Worm (Caenorhabditis elegans) whole organism, L2 larva: Measurements from ENCODE around the gene T19C3.7.

Experiments
- C34F6.9 ChIP-seq: fragments of 150-350 bp; optimal IDR thresholded peaks from 2 replicates; lab custom pipeline; 2014; ENCODE audit warnings: missing biosample characterization, missing genetic modification characterization
- F13H6.1 ChIP-seq: sonication (generic microtip); optimal IDR thresholded peaks from 2 replicates; lab custom pipeline; 2016; ENCODE audit warnings: missing genetic modification characterization, missing compliant biosample characterization
- R02D3.7 ChIP-seq: fragments of 150-350 bp; optimal IDR thresholded peaks from 2 replicates; lab custom pipeline; 2014; ENCODE audit warnings: missing biosample characterization, missing genetic modification characterization
- Y55F3AM.14 ChIP-seq: fragments of 200-800 bp; sonication (Bioruptor generic); optimal IDR thresholded peaks from 2 replicates; lab custom pipeline; 2018; ENCODE audit warnings: mild to moderate bottlenecking, missing genetic modification characterization, missing compliant biosample characterization
- ZK546.5 ChIP-seq: sonication (generic microtip); optimal IDR thresholded peaks from 2 replicates; lab custom pipeline; 2017; ENCODE audit warnings: missing biosample characterization, missing genetic modification characterization
- alr-1 ChIP-seq: fragments of 150-350 bp; optimal IDR thresholded peaks from 2 replicates; lab custom pipeline; 2014; ENCODE audit warnings: missing biosample characterization, missing genetic modification characterization
- aly-2 ChIP-seq: fragments of 150-350 bp; optimal IDR thresholded peaks from 2 replicates; lab custom pipeline; 2014; ENCODE audit warnings: missing biosample characterization, missing genetic modification characterization
- ama-1 ChIP-seq: fragments of 150-350 bp; optimal IDR thresholded peaks from 2 replicates; lab custom pipeline; 2018; ENCODE audit warnings: inconsistent platforms
- blmp-1 ChIP-seq: sonication (generic microtip); optimal IDR thresholded peaks from 2 replicates; lab custom pipeline; 2017; ENCODE audit warnings: missing genetic modification characterization, mild to moderate bottlenecking, missing compliant biosample characterization, antibody characterized with exemption, moderate library complexity; ENCODE audit not compliant: insufficient read depth
- crh-2 ChIP-seq: sonication (generic microtip); optimal IDR thresholded peaks from 2 replicates; lab custom pipeline; 2017; ENCODE audit warnings: missing biosample characterization, missing genetic modification characterization
- egl-27 ChIP-seq: sonication (generic microtip); optimal IDR thresholded peaks from 3 replicates; lab custom pipeline; 2017; ENCODE audit warnings: missing biosample characterization, missing genetic modification reagents, missing genetic modification characterization
- elt-1 ChIP-seq: fragments of 150-350 bp; optimal IDR thresholded peaks from 2 replicates; lab custom pipeline; 2014; ENCODE audit warnings: missing biosample characterization, missing genetic modification characterization
- fos-1 ChIP-seq: fragments of 150-350 bp; optimal IDR thresholded peaks from 2 replicates; lab custom pipeline; 2014; ENCODE audit warnings: missing biosample characterization, missing genetic modification characterization
- gmeb-1 ChIP-seq: fragments of 150-350 bp; optimal IDR thresholded peaks from 2 replicates; lab custom pipeline; 2014; ENCODE audit warnings: missing biosample characterization, missing genetic modification characterization
- lin-11 ChIP-seq: fragments of 150-350 bp; sonication (generic microtip); optimal IDR thresholded peaks from 2 replicates; lab custom pipeline; 2014; ENCODE audit warnings: missing biosample characterization, missing genetic modification characterization, inconsistent platforms, mixed read lengths
- lin-13 ChIP-seq: fragments of 150-350 bp; optimal IDR thresholded peaks from 2 replicates; lab custom pipeline; 2014; ENCODE audit warnings: missing biosample characterization, missing genetic modification reagents, missing genetic modification characterization
- lin-39 ChIP-seq: fragments of 150-350 bp; optimal IDR thresholded peaks from 2 replicates; lab custom pipeline; 2014; ENCODE audit warnings: missing biosample characterization, missing genetic modification reagents, missing genetic modification characterization
- lsy-2 ChIP-seq, 2 experiments: fragments of 150-350 bp in 1 of 2; sonication (generic microtip) in 1 of 2; optimal IDR thresholded peaks; 2 replicates each; lab custom pipeline; 2014 to 2017; ENCODE audit warnings: missing biosample characterization in 2 of 2, missing genetic modification characterization in 2 of 2
- mab-5 ChIP-seq: fragments of 150-350 bp; optimal IDR thresholded peaks from 2 replicates; lab custom pipeline; 2014; ENCODE audit warnings: missing biosample characterization, missing genetic modification characterization
- mbf-1 ChIP-seq: sonication (generic microtip); optimal IDR thresholded peaks from 2 replicates; lab custom pipeline; 2017; ENCODE audit warnings: missing biosample characterization, missing genetic modification characterization
- mdl-1 ChIP-seq, 2 experiments: fragments of 150-350 bp in 1 of 2; sonication (generic microtip) in 1 of 2; optimal IDR thresholded peaks; 2 replicates each; lab custom pipeline; 2017; ENCODE audit warnings: missing biosample characterization in 2 of 2, missing genetic modification characterization in 2 of 2
- nhr-10 ChIP-seq: sonication (generic microtip); optimal IDR thresholded peaks from 2 replicates; lab custom pipeline; 2017; ENCODE audit warnings: missing biosample characterization, missing genetic modification characterization
- nhr-11 ChIP-seq: fragments of 150-350 bp; optimal IDR thresholded peaks from 2 replicates; lab custom pipeline; 2014; ENCODE audit warnings: missing biosample characterization, missing genetic modification characterization
- nhr-12 ChIP-seq: fragments of 150-350 bp; optimal IDR thresholded peaks from 2 replicates; lab custom pipeline; 2014; ENCODE audit warnings: missing biosample characterization, missing genetic modification characterization
- nhr-129 ChIP-seq: fragments of 150-350 bp; optimal IDR thresholded peaks from 2 replicates; lab custom pipeline; 2014; ENCODE audit warnings: missing biosample characterization, missing genetic modification characterization
- nhr-21 ChIP-seq: fragments of 150-350 bp; optimal IDR thresholded peaks from 2 replicates; lab custom pipeline; 2014; ENCODE audit warnings: missing biosample characterization, missing genetic modification characterization
- nhr-23 ChIP-seq: fragments of 150-350 bp; optimal IDR thresholded peaks from 2 replicates; lab custom pipeline; 2014; ENCODE audit warnings: missing biosample characterization, missing genetic modification reagents, missing genetic modification characterization
- nhr-25 ChIP-seq: fragments of 150-350 bp; sonication (generic microtip); optimal IDR thresholded peaks from 3 replicates; lab custom pipeline; 2014; ENCODE audit warnings: missing biosample characterization, missing genetic modification characterization
- nhr-6 ChIP-seq: fragments of 150-350 bp; optimal IDR thresholded peaks from 2 replicates; lab custom pipeline; 2014; ENCODE audit warnings: missing biosample characterization, missing genetic modification characterization
- nhr-77 ChIP-seq: fragments of 150-350 bp; optimal IDR thresholded peaks from 2 replicates; lab custom pipeline; 2014; ENCODE audit warnings: missing biosample characterization, missing genetic modification characterization
- peb-1 ChIP-seq: fragments of 150-350 bp; optimal IDR thresholded peaks from 2 replicates; lab custom pipeline; 2014; ENCODE audit warnings: missing biosample characterization, missing genetic modification characterization
- sem-4 ChIP-seq: fragments of 150-350 bp; optimal IDR thresholded peaks from 2 replicates; lab custom pipeline; 2014; ENCODE audit warnings: missing biosample characterization, missing genetic modification reagents, missing genetic modification characterization
- skn-1 ChIP-seq: sonication (generic microtip); optimal IDR thresholded peaks from 2 replicates; lab custom pipeline; 2017; ENCODE audit warnings: missing biosample characterization, missing genetic modification characterization
- sma-3 ChIP-seq: sonication (generic microtip); optimal IDR thresholded peaks from 2 replicates; lab custom pipeline; 2016; ENCODE audit warnings: missing genetic modification reagents, missing genetic modification characterization, missing compliant biosample characterization
- sma-9 ChIP-seq, 2 experiments: fragments of 150-350 bp in 1 of 2; sonication (generic microtip) in 1 of 2; optimal IDR thresholded peaks; 2 replicates each; lab custom pipeline; 2014 to 2016; ENCODE audit warnings: missing genetic modification characterization in 2 of 2, mild to moderate bottlenecking in 1 of 2, missing biosample characterization in 1 of 2, missing compliant biosample characterization in 1 of 2, missing genetic modification reagents in 1 of 2, moderate library complexity in 1 of 2
- snpc-4 ChIP-seq: fragments of 150-350 bp; optimal IDR thresholded peaks from 2 replicates; lab custom pipeline; 2014; ENCODE audit warnings: missing biosample characterization, missing genetic modification characterization
- unc-39 ChIP-seq: fragments of 150-350 bp; optimal IDR thresholded peaks from 2 replicates; lab custom pipeline; 2014; ENCODE audit warnings: missing biosample characterization, missing genetic modification characterization
- unc-55 ChIP-seq: fragments of 150-350 bp; sonication (generic microtip); optimal IDR thresholded peaks from 3 replicates; lab custom pipeline; 2014; ENCODE audit warnings: missing biosample characterization, missing genetic modification reagents, missing genetic modification characterization
- unc-62 ChIP-seq: fragments of 150-350 bp; optimal IDR thresholded peaks from 2 replicates; lab custom pipeline; 2014; ENCODE audit warnings: missing biosample characterization, missing genetic modification reagents, missing genetic modification characterization
- zag-1 ChIP-seq: fragments of 150-350 bp; optimal IDR thresholded peaks from 2 replicates; lab custom pipeline; 2014; ENCODE audit warnings: missing biosample characterization, missing genetic modification characterization
- ztf-1 ChIP-seq: fragments of 200-800 bp; sonication (Bioruptor generic); conservative IDR thresholded peaks from 2 replicates; pipeline ENCODE4 v1.3.6; 2022; ENCODE audit warnings: missing genetic modification characterization, missing compliant biosample characterization
- ztf-11 ChIP-seq: sonication (generic microtip); optimal IDR thresholded peaks from 2 replicates; lab custom pipeline; 2017; ENCODE audit warnings: missing biosample characterization, missing genetic modification characterization
- ztf-4 ChIP-seq: fragments of 150-350 bp; optimal IDR thresholded peaks from 2 replicates; lab custom pipeline; 2014; ENCODE audit warnings: missing biosample characterization, missing genetic modification characterization

T19C3.7 gene

DNA sequence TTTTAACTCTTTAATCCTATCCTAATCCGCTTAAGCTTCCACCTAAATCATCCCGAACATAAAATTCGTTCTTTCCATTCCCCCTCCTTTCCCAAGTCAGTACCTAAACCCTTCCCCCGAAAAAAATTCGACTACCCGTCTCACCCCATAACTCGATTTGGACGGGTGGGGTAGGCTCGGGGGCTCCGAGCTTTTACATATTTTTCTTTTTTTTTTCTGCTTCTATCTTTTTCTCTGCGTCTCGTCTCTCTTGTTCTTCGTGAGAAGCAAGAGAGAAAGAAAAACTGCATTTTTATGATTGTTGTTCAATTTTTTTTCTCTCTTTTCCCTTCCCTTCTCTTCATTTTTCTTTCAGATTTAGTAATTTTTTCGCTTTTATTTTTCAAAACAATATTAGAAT, 39.4 kb upstream of the T19C3.7 start:
- TF ChIP-seq skn-1 (tag; lab: Kevin White, UChicago) (no peak), unc-55 (peak; percentile 27), lsy-2 (tag; optimal IDR thresholded peaks at IDR 0.05; lab: Kevin White, UChicago) (peak in 1 of 2 experiments; percentile 20), nhr-6 (tag; lab: Kevin White, UChicago) (no peak), F13H6.1 (tag; lab: Kevin White, UChicago) (peak; percentile 21), C34F6.9 (tag; lab: Kevin White, UChicago) (peak; percentile 60)

DNA sequence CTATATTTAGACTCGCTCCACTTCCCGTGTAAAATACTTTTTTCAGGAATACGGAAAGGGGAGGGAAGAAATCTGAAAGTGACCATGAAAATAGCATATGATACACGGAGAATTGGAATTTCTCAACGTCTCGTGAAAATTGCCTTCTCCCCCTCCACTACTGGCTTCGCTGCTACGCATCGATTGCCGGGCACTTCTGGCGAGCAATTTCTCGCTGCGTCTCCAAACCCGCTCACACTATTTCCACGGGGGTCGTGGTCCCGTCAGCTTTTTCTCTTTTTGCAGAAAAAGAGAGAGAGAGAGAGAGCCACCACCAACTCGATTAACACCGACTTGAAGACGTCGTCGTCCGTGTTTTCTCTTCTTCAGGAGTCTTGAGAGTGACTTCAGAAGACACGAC, 35.0 kb upstream of the T19C3.7 start:
- TF ChIP-seq Y55F3AM.14 (GFP tag; lab: Kevin White, UChicago) (peak; percentile 34), lsy-2 (tag; optimal IDR thresholded peaks at IDR 0.05; lab: Kevin White, UChicago) (peak; percentile 45 to 68), unc-39 (tag; lab: Kevin White, UChicago) (no peak), C34F6.9 (tag; lab: Kevin White, UChicago) (peak; percentile 73), lin-39 (tag; lab: Kevin White, UChicago) (no peak), R02D3.7 (tag; lab: Kevin White, UChicago) (no peak), crh-2 (tag; lab: Kevin White, UChicago) (peak; percentile 63), elt-1 (tag; lab: Kevin White, UChicago) (no peak), sma-9 (GFP tag; optimal IDR thresholded peaks at IDR 0.05; lab: Kevin White, UChicago) (peak; percentile 46), sma-9 (tag; optimal IDR thresholded peaks at IDR 0.05; lab: Kevin White, UChicago) (no peak), lin-13 (peak; percentile 22), unc-55 (peak; percentile 82), nhr-21 (no peak), nhr-129 (tag; lab: Kevin White, UChicago) (peak; percentile 44), mdl-1 (tag; optimal IDR thresholded peaks at IDR 0.05; lab: Kevin White, UChicago) (peak; percentile 1 to 69), mab-5 (peak; percentile 14), zag-1 (tag; lab: Kevin White, UChicago) (peak; percentile 83), ztf-1 (GFP tag; lab: Robert Waterston, UW) (no peak), nhr-6 (tag; lab: Kevin White, UChicago) (peak; percentile 9), ZK546.5 (tag; lab: Kevin White, UChicago) (no peak), fos-1 (peak; percentile 25), lin-11 (tag; lab: Kevin White, UChicago) (peak; percentile 87), egl-27 (peak; percentile 58), F13H6.1 (tag; lab: Kevin White, UChicago) (peak; percentile 69), blmp-1 (tag; lab: Kevin White, UChicago) (no peak)

DNA sequence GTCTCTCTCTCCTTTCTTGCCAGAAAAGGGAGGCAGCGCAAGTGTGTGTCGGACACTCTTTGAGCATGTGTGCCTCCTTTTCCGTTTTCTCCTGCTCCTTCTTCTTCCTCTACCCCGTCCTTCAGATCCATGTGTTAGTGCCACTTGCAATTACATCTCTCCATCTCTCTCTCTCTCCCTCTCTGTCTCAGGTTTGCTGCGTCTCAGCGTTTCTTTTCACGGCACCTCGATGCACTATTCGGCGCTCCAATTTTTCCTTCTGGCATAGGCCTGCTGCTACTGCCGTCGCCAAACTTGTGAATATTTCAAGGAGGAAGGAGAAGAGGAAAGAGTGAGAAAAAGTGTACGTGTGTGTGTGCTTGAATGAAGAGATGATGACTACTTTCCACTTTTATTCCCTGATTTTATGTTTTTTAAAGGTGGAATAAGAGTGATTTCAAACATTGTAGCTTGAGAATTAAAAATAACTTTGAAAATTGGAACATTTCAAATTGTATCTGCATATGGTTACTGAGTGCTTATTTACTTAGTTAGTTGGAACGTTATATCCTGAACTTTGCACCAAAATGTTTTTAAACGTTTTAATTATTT, 32.4 kb upstream of the T19C3.7 start, which contains the start of gene W02B3.3:
Gene W02B3.3 (minus strand): TSS at position 131 of the 591 bp plus-strand sequence.
- no peak for TF ChIP-seq nhr-10 (tag; lab: Kevin White, UChicago)
- no peak for TF ChIP-seq sem-4 (tag; lab: Kevin White, UChicago)
- TF ChIP-seq alr-1 (tag; lab: Kevin White, UChicago), result peak; percentile 27
- peak; percentile 63 for TF ChIP-seq sma-9 (GFP tag; optimal IDR thresholded peaks at IDR 0.05; lab: Kevin White, UChicago)
- TF ChIP-seq sma-9 (tag; optimal IDR thresholded peaks at IDR 0.05; lab: Kevin White, UChicago), result no peak
- peak; percentile 65 for TF ChIP-seq crh-2 (tag; lab: Kevin White, UChicago)
- peak; percentile 11 for TF ChIP-seq fos-1
- no peak for TF ChIP-seq blmp-1 (tag; lab: Kevin White, UChicago)
- TF ChIP-seq ztf-4 (tag; lab: Kevin White, UChicago), result peak; percentile 41
- TF ChIP-seq mdl-1 (tag; optimal IDR thresholded peaks at IDR 0.05; lab: Kevin White, UChicago), result peak in 1 of 2 experiments; percentile 52
- no peak for TF ChIP-seq ama-1 (lab: Kevin White, UChicago)
- no peak for TF ChIP-seq gmeb-1
- no peak for TF ChIP-seq mbf-1 (tag; lab: Kevin White, UChicago)
- peak; percentile 90 for TF ChIP-seq zag-1 (tag; lab: Kevin White, UChicago)
- TF ChIP-seq R02D3.7 (tag; lab: Kevin White, UChicago), result no peak
- TF ChIP-seq elt-1 (tag; lab: Kevin White, UChicago), result no peak
- TF ChIP-seq unc-55, result peak; percentile 97
- no peak for TF ChIP-seq nhr-25 (tag; lab: Kevin White, UChicago)
- TF ChIP-seq egl-27, result peak; percentile 68
- no peak for TF ChIP-seq nhr-23 (tag; lab: Kevin White, UChicago)
- no peak for TF ChIP-seq skn-1 (tag; lab: Kevin White, UChicago)
- TF ChIP-seq lsy-2 (tag; optimal IDR thresholded peaks at IDR 0.05; lab: Kevin White, UChicago), result peak; percentile 17 to 74
- TF ChIP-seq nhr-21, result no peak
- no peak for TF ChIP-seq ZK546.5 (tag; lab: Kevin White, UChicago)
- TF ChIP-seq nhr-11, result no peak
- TF ChIP-seq Y55F3AM.14 (GFP tag; lab: Kevin White, UChicago), result peak; percentile 10
- TF ChIP-seq peb-1 (tag; lab: Kevin White, UChicago), result no peak
- no peak for TF ChIP-seq ztf-1 (GFP tag; lab: Robert Waterston, UW)
- peak; percentile 50 for TF ChIP-seq nhr-6 (tag; lab: Kevin White, UChicago)
- no peak for TF ChIP-seq nhr-12
- no peak for TF ChIP-seq unc-62 (GFP tag; lab: Kevin White, UChicago)
- TF ChIP-seq F13H6.1 (tag; lab: Kevin White, UChicago), result peak; percentile 76
- no peak for TF ChIP-seq aly-2 (tag; lab: Kevin White, UChicago)
- TF ChIP-seq lin-13, result no peak
- no peak for TF ChIP-seq nhr-77 (tag; lab: Kevin White, UChicago)
- peak; percentile 35 for TF ChIP-seq lin-11 (tag; lab: Kevin White, UChicago)
- no peak for TF ChIP-seq sma-3
- TF ChIP-seq ztf-11 (tag; lab: Kevin White, UChicago), result no peak
- no peak for TF ChIP-seq mab-5
- TF ChIP-seq unc-39 (tag; lab: Kevin White, UChicago), result no peak
- TF ChIP-seq snpc-4 (tag; lab: Kevin White, UChicago), result peak; percentile 29
- peak; percentile 92 for TF ChIP-seq nhr-129 (tag; lab: Kevin White, UChicago)
- TF ChIP-seq lin-39 (tag; lab: Kevin White, UChicago), result no peak
